Fruit fly (Drosophila melanogaster) whole organism, embryonic: ENCODE measurements around the gene CG6569.

Source experiments
- Atf6 ChIP-seq: fragments of 200-800 bp; sonication (Bioruptor generic); IDR thresholded peaks from 2 replicates; pipeline ENCODE4 v1.3.6; 2022; ENCODE audit warnings: missing biosample characterization, missing genetic modification characterization
- CG10209 ChIP-seq: fragments of 200-800 bp; sonication (Bioruptor generic); optimal IDR thresholded peaks from 3 replicates; lab custom pipeline; 2017; ENCODE audit warnings: missing biosample characterization, mild to moderate bottlenecking, missing genetic modification characterization, missing genetic modification reagents
- CG1024 ChIP-seq: fragments of 200-800 bp; sonication (Bioruptor generic); IDR thresholded peaks from 2 replicates; pipeline ENCODE4 v1.3.6; 2022; ENCODE audit warnings: missing biosample characterization, missing genetic modification characterization
- CG11085 ChIP-seq: fragments of 200-800 bp; sonication (Bioruptor generic); IDR thresholded peaks from 2 replicates; pipeline ENCODE4 v1.3.6; 2022; ENCODE audit warnings: missing biosample characterization, missing genetic modification characterization
- CG13424 ChIP-seq: fragments of 200-800 bp; sonication (Bioruptor generic); optimal IDR thresholded peaks from 2 replicates; lab custom pipeline; 2019; ENCODE audit warnings: missing biosample characterization, mild to moderate bottlenecking, missing genetic modification characterization, moderate library complexity
- CG2116 ChIP-seq: fragments of 200-800 bp; sonication (Bioruptor generic); optimal IDR thresholded peaks from 3 replicates; lab custom pipeline; 2018; ENCODE audit warnings: missing biosample characterization, mild to moderate bottlenecking, missing genetic modification characterization
- CG2199 ChIP-seq: fragments of 200-800 bp; sonication (Bioruptor generic); IDR thresholded peaks from 3 replicates; pipeline ENCODE4 v1.3.6; 2022; ENCODE audit warnings: missing biosample characterization, missing genetic modification characterization
- CG2889 ChIP-seq: fragments of 200-800 bp; sonication (Bioruptor generic); IDR thresholded peaks from 3 replicates; pipeline ENCODE4 v1.3.6; 2022; ENCODE audit warnings: missing biosample characterization, missing genetic modification characterization
- CG31365 ChIP-seq: fragments of 200-800 bp; sonication (Bioruptor generic); optimal IDR thresholded peaks from 2 replicates; lab custom pipeline; 2018; ENCODE audit warnings: missing biosample characterization, mild to moderate bottlenecking, missing genetic modification characterization
- CG33213 ChIP-seq: fragments of 200-800 bp; sonication (Bioruptor generic); optimal IDR thresholded peaks from 3 replicates; lab custom pipeline; 2016; ENCODE audit warnings: missing biosample characterization, missing genetic modification characterization
- CG34422 ChIP-seq: fragments of 200-800 bp; sonication (Bioruptor generic); IDR thresholded peaks from 3 replicates; pipeline ENCODE4 v1.3.6; 2022; ENCODE audit warnings: missing biosample characterization, missing genetic modification characterization
- CG4360 ChIP-seq: fragments of 200-800 bp; sonication (Bioruptor generic); IDR thresholded peaks from 2 replicates; pipeline ENCODE4 v1.3.6; 2022; ENCODE audit warnings: missing biosample characterization, missing genetic modification characterization
- CG4854 ChIP-seq: fragments of 200-800 bp; sonication (Bioruptor generic); optimal IDR thresholded peaks from 2 replicates; lab custom pipeline; 2016; ENCODE audit warnings: missing biosample characterization, missing genetic modification characterization, inconsistent platforms
- CG5180 ChIP-seq: fragments of 200-800 bp; sonication (Bioruptor generic); optimal IDR thresholded peaks from 3 replicates; lab custom pipeline; 2017; ENCODE audit warnings: missing biosample characterization, missing genetic modification characterization, mild to moderate bottlenecking, moderate library complexity, missing genetic modification reagents
- CG6272 ChIP-seq: fragments of 200-800 bp; sonication (Bioruptor generic); IDR thresholded peaks from 2 replicates; pipeline ENCODE4 v1.3.6; 2022; ENCODE audit warnings: missing biosample characterization, missing genetic modification characterization
- CG6813 ChIP-seq: fragments of 200-800 bp; sonication (Bioruptor generic); optimal IDR thresholded peaks from 2 replicates; lab custom pipeline; 2017; ENCODE audit warnings: missing biosample characterization, missing genetic modification characterization, mild to moderate bottlenecking, moderate library complexity, missing genetic modification reagents
- CG6854 ChIP-seq: fragments of 200-800 bp; sonication (Bioruptor generic); optimal IDR thresholded peaks from 3 replicates; lab custom pipeline; 2017; ENCODE audit warnings: missing biosample characterization, mild to moderate bottlenecking, missing genetic modification characterization
- CG7786 ChIP-seq: fragments of 200-800 bp; sonication (Bioruptor generic); optimal IDR thresholded peaks from 2 replicates; lab custom pipeline; 2016; ENCODE audit warnings: missing biosample characterization, missing genetic modification characterization
- CG7928 ChIP-seq: fragments of 200-800 bp; sonication (Bioruptor generic); optimal IDR thresholded peaks from 2 replicates; lab custom pipeline; 2017; ENCODE audit warnings: missing biosample characterization, mild to moderate bottlenecking, missing genetic modification characterization
- Camta ChIP-seq: fragments of 200-800 bp; sonication (Bioruptor generic); optimal IDR thresholded peaks from 2 replicates; lab custom pipeline; 2016; ENCODE audit warnings: missing biosample characterization, missing genetic modification characterization
- Elba2 ChIP-seq: fragments of 200-800 bp; sonication (Bioruptor generic); optimal IDR thresholded peaks from 3 replicates; lab custom pipeline; 2016; ENCODE audit warnings: missing biosample characterization, missing genetic modification characterization
- H2.0 ChIP-seq: fragments of 200-800 bp; sonication (Bioruptor generic); IDR thresholded peaks from 2 replicates; pipeline ENCODE4 v1.3.6; 2022; ENCODE audit warnings: missing biosample characterization, missing genetic modification characterization
- Hr39 ChIP-seq: fragments of >200 bp; optimal IDR thresholded peaks from 2 replicates; lab custom pipeline; 2017
- Kr ChIP-seq: fragments of 200-800 bp; sonication (Bioruptor generic); optimal IDR thresholded peaks from 2 replicates; lab custom pipeline; 2017; ENCODE audit warnings: missing biosample characterization, mild to moderate bottlenecking, missing genetic modification characterization
- Lhr ChIP-seq: fragments of 200-800 bp; sonication (Bioruptor generic); optimal IDR thresholded peaks from 3 replicates; lab custom pipeline; 2017; ENCODE audit warnings: mild to moderate bottlenecking, missing biosample characterization, missing genetic modification reagents, missing genetic modification characterization
- NC2α ChIP-seq: fragments of 200-800 bp; sonication (Bioruptor generic); optimal IDR thresholded peaks from 2 replicates; lab custom pipeline; 2016; ENCODE audit warnings: missing biosample characterization, missing genetic modification characterization
- Rx ChIP-seq: fragments of 200-800 bp; sonication (Bioruptor generic); IDR thresholded peaks from 2 replicates; pipeline ENCODE4 v1.3.6; 2022; ENCODE audit warnings: missing biosample characterization, missing genetic modification characterization
- Spps ChIP-seq: fragments of 200-800 bp; sonication (Bioruptor generic); optimal IDR thresholded peaks from 2 replicates; lab custom pipeline; 2018; ENCODE audit warnings: missing biosample characterization, mild to moderate bottlenecking, missing genetic modification characterization
- YL-1 ChIP-seq: fragments of 200-800 bp; sonication (Bioruptor generic); optimal IDR thresholded peaks from 3 replicates; lab custom pipeline; 2017; ENCODE audit warnings: missing biosample characterization, mild to moderate bottlenecking, missing genetic modification characterization
- ac ChIP-seq: fragments of 200-800 bp; sonication (Bioruptor generic); optimal IDR thresholded peaks from 3 replicates; lab custom pipeline; 2017; ENCODE audit warnings: missing biosample characterization, mild to moderate bottlenecking, missing genetic modification characterization
- ase ChIP-seq: fragments of 200-800 bp; sonication (Bioruptor generic); IDR thresholded peaks from 3 replicates; pipeline ENCODE4 v1.3.6; 2022; ENCODE audit warnings: missing biosample characterization, missing genetic modification characterization
- chinmo ChIP-seq: fragments of 200-800 bp; sonication (Bioruptor generic); IDR thresholded peaks from 4 replicates; pipeline ENCODE4 v1.3.6; 2022; ENCODE audit warnings: missing biosample characterization, missing genetic modification characterization; ENCODE audit not compliant: partially characterized antibody
- ewg ChIP-seq: fragments of 200-800 bp; sonication (Bioruptor generic); optimal IDR thresholded peaks from 3 replicates; lab custom pipeline; 2017; ENCODE audit warnings: mild to moderate bottlenecking, missing biosample characterization, missing genetic modification reagents, missing genetic modification characterization
- fd102C ChIP-seq: fragments of 200-800 bp; sonication (Bioruptor generic); optimal IDR thresholded peaks from 2 replicates; lab custom pipeline; 2018; ENCODE audit warnings: missing biosample characterization, mild to moderate bottlenecking, missing genetic modification characterization, moderate library complexity
- fd64A ChIP-seq: fragments of 200-800 bp; sonication (Bioruptor generic); optimal IDR thresholded peaks from 3 replicates; lab custom pipeline; 2018; ENCODE audit warnings: missing biosample characterization, mild to moderate bottlenecking, missing genetic modification characterization
- fru ChIP-seq: fragments of >200 bp; optimal IDR thresholded peaks from 2 replicates; lab custom pipeline; 2017
- gem ChIP-seq: fragments of 200-800 bp; sonication (Bioruptor generic); optimal IDR thresholded peaks from 2 replicates; lab custom pipeline; 2019; ENCODE audit warnings: missing biosample characterization, mild to moderate bottlenecking, missing genetic modification characterization, moderate library complexity
- ham ChIP-seq: fragments of 200-800 bp; sonication (Bioruptor generic); IDR thresholded peaks from 2 replicates; pipeline ENCODE4 v1.3.6; 2022; ENCODE audit warnings: missing biosample characterization, missing genetic modification characterization
- hbn ChIP-seq: fragments of 200-800 bp; sonication (Bioruptor generic); IDR thresholded peaks from 2 replicates; pipeline ENCODE4 v1.3.6; 2022; ENCODE audit warnings: missing biosample characterization, missing genetic modification characterization; ENCODE audit not compliant: partially characterized antibody
- inv ChIP-seq: fragments of 200-800 bp; sonication (Bioruptor generic); IDR thresholded peaks from 2 replicates; pipeline ENCODE4 v1.3.6; 2022; ENCODE audit warnings: missing biosample characterization, missing genetic modification characterization; ENCODE audit not compliant: partially characterized antibody
- kah ChIP-seq: fragments of 200-800 bp; sonication (Bioruptor generic); optimal IDR thresholded peaks from 2 replicates; lab custom pipeline; 2018; ENCODE audit warnings: missing biosample characterization, mild to moderate bottlenecking, missing genetic modification characterization
- kay ChIP-seq: fragments of 200-800 bp; sonication (Bioruptor generic); optimal IDR thresholded peaks from 2 replicates; lab custom pipeline; 2016; ENCODE audit warnings: missing biosample characterization, missing genetic modification characterization
- peb ChIP-seq: fragments of 200-800 bp; sonication (Bioruptor generic); IDR thresholded peaks from 2 replicates; pipeline ENCODE4 v1.3.6; 2022; ENCODE audit warnings: missing biosample characterization, missing genetic modification characterization
- pros ChIP-seq: fragments of 200-800 bp; sonication (Bioruptor generic); optimal IDR thresholded peaks from 3 replicates; lab custom pipeline; 2019; ENCODE audit warnings: missing biosample characterization, mild to moderate bottlenecking, missing genetic modification characterization, moderate library complexity
- row ChIP-seq: fragments of 200-800 bp; sonication (Bioruptor generic); IDR thresholded peaks from 3 replicates; pipeline ENCODE4 v1.3.6; 2022; ENCODE audit warnings: missing biosample characterization, missing genetic modification characterization
- sug ChIP-seq: fragments of 200-800 bp; optimal IDR thresholded peaks from 2 replicates; lab custom pipeline; 2019; ENCODE audit warnings: missing biosample characterization, mild to moderate bottlenecking, missing genetic modification characterization, moderate library complexity
- tgo ChIP-seq: fragments of 200-800 bp; sonication (Bioruptor generic); IDR thresholded peaks from 3 replicates; pipeline ENCODE4 v1.3.6; 2022; ENCODE audit warnings: missing biosample characterization, missing genetic modification characterization
- tio ChIP-seq: fragments of 200-800 bp; sonication (Bioruptor generic); optimal IDR thresholded peaks from 2 replicates; lab custom pipeline; 2017; ENCODE audit warnings: missing biosample characterization, missing genetic modification characterization, inconsistent platforms
- yki ChIP-seq: fragments of >200 bp; optimal IDR thresholded peaks from 3 replicates; lab custom pipeline; 2018
- zf30C ChIP-seq: fragments of 200-800 bp; sonication (Bioruptor generic); optimal IDR thresholded peaks from 3 replicates; lab custom pipeline; 2018; ENCODE audit warnings: missing biosample characterization, mild to moderate bottlenecking, missing genetic modification characterization

Gene CG6569

dm6 chr3R:21856098-21856872 is 11.4 kb downstream of the CG6569 start, which contains the start of gene glec (continued):
- TF ChIP-seq CG1024 (GFP tag; lab: Robert Waterston, UW) (peak; percentile 45; the same call in 1 of the 2 replicates), Hr39 (lab: Kevin White, UChicago) (no peak), kah (no peak), inv (GFP tag; lab: Robert Waterston, UW) (peak; percentile 19; the same call in 1 of the 2 replicates), hbn (GFP tag; lab: Robert Waterston, UW) (no peak), fd102C (GFP tag; lab: Kevin White, UChicago) (no peak), peb (GFP tag; lab: Robert Waterston, UW) (no peak), CG6813 (GFP tag; lab: Kevin White, UChicago) (no peak), CG7928 (peak; percentile 63), yki (lab: Kevin White, UChicago) (no peak), CG2199 (GFP tag; lab: Robert Waterston, UW) (peak; percentile 86; the same call in 2 of the 3 replicates), gem (peak; percentile 66), ewg (GFP tag; lab: Kevin White, UChicago) (peak; percentile 5), row (GFP tag; lab: Robert Waterston, UW) (peak; percentile 82), Spps (tag; lab: Kevin White, UChicago) (no peak), CG6272 (0 out of 2 replicates have a peak, but pooled peaks have one; percentile 11), tgo (GFP tag; lab: Robert Waterston, UW) (0 out of 3 replicates have a peak, but pooled peaks have one; percentile 31), CG13424 (tag; lab: Kevin White, UChicago) (peak; percentile 51), YL-1 (GFP tag; lab: Kevin White, UChicago) (peak; percentile 38), CG31365 (tag; lab: Kevin White, UChicago) (no peak), Kr (GFP tag; lab: Kevin White, UChicago) (no peak), ac (GFP tag; lab: Kevin White, UChicago) (no peak), CG34422 (GFP tag; lab: Robert Waterston, UW) (peak; percentile 65; the same call in 1 of the 3 replicates), kay (GFP tag; lab: Kevin White, UChicago) (peak; percentile 33), CG4854 (no peak), CG2889 (GFP tag; lab: Robert Waterston, UW) (no peak), CG4360 (GFP tag; lab: Robert Waterston, UW) (peak; percentile 60; the same call in 1 of the 2 replicates), sug (tag; lab: Kevin White, UChicago) (peak; percentile 36), CG6854 (peak; percentile 36), ase (GFP tag; lab: Robert Waterston, UW) (no peak), NC2α (GFP tag; lab: Kevin White, UChicago) (peak; percentile 86), CG7786 (GFP tag; lab: Kevin White, UChicago) (no peak), pros (peak; percentile 8), tio (GFP tag; lab: Kevin White, UChicago) (peak; percentile 55), CG10209 (GFP tag; lab: Kevin White, UChicago) (no peak), Elba2 (no peak), CG11085 (GFP tag; lab: Robert Waterston, UW) (0 out of 2 replicates have a peak, but pooled peaks have one; percentile 11), Rx (GFP tag; lab: Robert Waterston, UW) (peak; percentile 41; the same call in 1 of the 2 replicates), zf30C (GFP tag; lab: Kevin White, UChicago) (peak; percentile 55), CG33213 (GFP tag; lab: Kevin White, UChicago) (peak; percentile 63), CG2116 (GFP tag; lab: Kevin White, UChicago) (no peak), ham (no peak), Lhr (no peak), fru (no peak), Camta (GFP tag; lab: Kevin White, UChicago) (no peak), CG5180 (no peak), H2.0 (GFP tag; lab: Robert Waterston, UW) (no peak), fd64A (peak; percentile 51), Atf6 (GFP tag; lab: Robert Waterston, UW) (peak; percentile 16; the same call in 1 of the 2 replicates), chinmo (GFP tag; lab: Robert Waterston, UW) (peak; percentile 91)
